Worm (Caenorhabditis elegans) whole organism, young adult: Measurements from ENCODE around the gene aqp-10.

Experiments used
- B0035.1 ChIP-seq: sonication (generic microtip); optimal IDR thresholded peaks from 2 replicates; lab custom pipeline; 2016; ENCODE audit warnings: missing genetic modification characterization, mild to moderate bottlenecking, missing compliant biosample characterization, missing genotype, missing genetic modification reagents
- B0336.3 ChIP-seq: fragments of 200-800 bp; sonication (Bioruptor generic); IDR thresholded peaks from 2 replicates; pipeline ENCODE4 v1.3.6; 2022; ENCODE audit warnings: missing genetic modification characterization, missing compliant biosample characterization
- C06A6.2 ChIP-seq: fragments of 200-800 bp; sonication (Bioruptor generic); conservative IDR thresholded peaks from 2 replicates; pipeline ENCODE4 v1.3.6; 2022; ENCODE audit warnings: missing genetic modification characterization, missing compliant biosample characterization
- C17E4.6 ChIP-seq: fragments of 200-800 bp; sonication (Bioruptor generic); IDR thresholded peaks from 2 replicates; pipeline ENCODE4 v1.3.6; 2022; ENCODE audit warnings: missing genetic modification reagents, missing genetic modification characterization, missing compliant biosample characterization
- D2030.7 ChIP-seq: fragments of 200-800 bp; sonication (Bioruptor generic); IDR thresholded peaks from 2 replicates; pipeline ENCODE4 v1.3.6; 2022; ENCODE audit warnings: missing genetic modification reagents, missing genetic modification characterization, missing compliant biosample characterization
- F33H1.4 ChIP-seq: fragments of 200-800 bp; sonication (Bioruptor generic); IDR thresholded peaks from 2 replicates; pipeline ENCODE4 v1.3.6; 2022; ENCODE audit warnings: missing genetic modification reagents, missing genetic modification characterization, missing compliant biosample characterization
- F39B2.1 ChIP-seq: fragments of 200-800 bp; sonication (Bioruptor generic); IDR thresholded peaks from 2 replicates; pipeline ENCODE4 v1.3.6; 2022; ENCODE audit warnings: missing genetic modification reagents, missing genetic modification characterization, missing compliant biosample characterization
- Y53F4B.3 ChIP-seq: fragments of 200-800 bp; sonication (Bioruptor generic); IDR thresholded peaks from 2 replicates; pipeline ENCODE4 v1.3.6; 2022; ENCODE audit warnings: missing genetic modification reagents, missing genetic modification characterization, missing compliant biosample characterization
- Y95B8A.8 ChIP-seq: fragments of 200-800 bp; sonication (Bioruptor generic); IDR thresholded peaks from 2 replicates; pipeline ENCODE4 v1.3.6; 2022; ENCODE audit warnings: missing genetic modification reagents, missing genetic modification characterization, missing compliant biosample characterization
- atf-7 ChIP-seq: sonication (generic microtip); optimal IDR thresholded peaks from 2 replicates; lab custom pipeline; 2017; ENCODE audit warnings: mild to moderate bottlenecking, missing genetic modification characterization, missing compliant biosample characterization
- attf-6 ChIP-seq: fragments of 200-800 bp; sonication (Bioruptor generic); IDR thresholded peaks from 2 replicates; pipeline ENCODE4 v1.3.6; 2022; ENCODE audit warnings: missing genetic modification reagents, missing genetic modification characterization, missing compliant biosample characterization
- cebp-1 ChIP-seq, 2 experiments: fragments of 200-800 bp in 1 of 2; sonication (Bioruptor generic) in 1 of 2; sonication (generic microtip) in 1 of 2; IDR thresholded peaks in 1 of 2; optimal IDR thresholded peaks in 1 of 2; 2 replicates each; pipeline versions ENCODE4 v1.3.6 to Lab custom; 2017 to 2022; ENCODE audit warnings: missing compliant biosample characterization in 2 of 2, missing genetic modification characterization in 2 of 2, mild to moderate bottlenecking in 1 of 2, missing genetic modification reagents in 1 of 2, moderate library complexity in 1 of 2
- ekl-4 ChIP-seq: fragments of 200-800 bp; sonication (Bioruptor generic); IDR thresholded peaks from 2 replicates; pipeline ENCODE4 v1.3.6; 2022; ENCODE audit warnings: missing genetic modification reagents, missing genetic modification characterization, missing compliant biosample characterization
- ets-4 ChIP-seq: fragments of 200-800 bp; sonication (Bioruptor generic); optimal IDR thresholded peaks from 2 replicates; lab custom pipeline; 2018; ENCODE audit warnings: mild to moderate bottlenecking, missing genetic modification characterization, missing compliant biosample characterization
- him-1 ChIP-seq: sonication (generic microtip); optimal IDR thresholded peaks from 2 replicates; lab custom pipeline; 2016; ENCODE audit warnings: missing genotype, missing genetic modification reagents, missing genetic modification characterization, missing compliant biosample characterization
- hmg-1.2 ChIP-seq: fragments of 200-800 bp; sonication (Bioruptor generic); IDR thresholded peaks from 2 replicates; pipeline ENCODE4 v1.3.6; 2022; ENCODE audit warnings: missing genetic modification reagents, missing genetic modification characterization, missing compliant biosample characterization
- lin-26 ChIP-seq: fragments of 200-800 bp; sonication (Bioruptor generic); IDR thresholded peaks from 2 replicates; pipeline ENCODE4 v1.3.6; 2022; ENCODE audit warnings: missing genetic modification reagents, missing genetic modification characterization, missing compliant biosample characterization
- lin-35 ChIP-seq, 3 experiments: fragments of 150-350 bp in 2 of 3; sonication (generic microtip) in 1 of 3; optimal IDR thresholded peaks; 2 replicates each; lab custom pipeline; 2014 to 2018; ENCODE audit warnings: missing biosample characterization in 3 of 3, missing genetic modification characterization in 3 of 3, missing genetic modification reagents in 3 of 3
- lin-54 ChIP-seq: fragments of 200-800 bp; sonication (Bioruptor generic); optimal IDR thresholded peaks from 2 replicates; lab custom pipeline; 2018; ENCODE audit warnings: mild to moderate bottlenecking, missing genetic modification characterization, missing compliant biosample characterization
- nhr-80 ChIP-seq: sonication (generic microtip); optimal IDR thresholded peaks from 2 replicates; lab custom pipeline; 2016; ENCODE audit warnings: missing genetic modification characterization, missing compliant biosample characterization
- pha-4 ChIP-seq: fragments of 150-350 bp; sonication (generic microtip); optimal IDR thresholded peaks from 2 replicates; lab custom pipeline; 2014; ENCODE audit warnings: missing biosample characterization, missing genetic modification reagents, missing genetic modification characterization
- rpc-1 ChIP-seq, 2 experiments: fragments of 150-350 bp in 1 of 2; sonication (generic microtip) in 1 of 2; optimal IDR thresholded peaks; 2 replicates each; lab custom pipeline; 2014 to 2018; ENCODE audit warnings: missing biosample characterization in 1 of 2, missing genetic modification characterization in 1 of 2, missing genetic modification reagents in 1 of 2, missing genotype in 1 of 2
- snpc-1.1 ChIP-seq: sonication (generic microtip); optimal IDR thresholded peaks from 2 replicates; lab custom pipeline; 2017; ENCODE audit warnings: missing genetic modification characterization, mild to moderate bottlenecking, missing compliant biosample characterization, antibody characterized with exemption, moderate library complexity, missing genotype, missing genetic modification reagents; ENCODE audit not compliant: insufficient read depth
- snpc-1.3 ChIP-seq: sonication (generic microtip); optimal IDR thresholded peaks from 2 replicates; lab custom pipeline; 2017; ENCODE audit warnings: missing genetic modification characterization, mild to moderate bottlenecking, missing compliant biosample characterization, antibody characterized with exemption, moderate library complexity, missing genotype, missing genetic modification reagents; ENCODE audit not compliant: insufficient read depth
- snpc-3.4 ChIP-seq: sonication (generic microtip); optimal IDR thresholded peaks from 2 replicates; lab custom pipeline; 2017; ENCODE audit warnings: missing genetic modification characterization, mild to moderate bottlenecking, missing compliant biosample characterization, antibody characterized with exemption, moderate library complexity, missing genotype, missing genetic modification reagents
- snpc-4 ChIP-seq, 5 experiments: fragments of 150-350 bp in 1 of 5; sonication (generic microtip) in 4 of 5; optimal IDR thresholded peaks; 2 replicates each; lab custom pipeline; 2014 to 2018; ENCODE audit warnings: missing genetic modification characterization in 5 of 5, missing biosample characterization in 3 of 5, antibody characterized with exemption in 2 of 5, mild to moderate bottlenecking in 2 of 5, missing compliant biosample characterization in 2 of 5, missing genotype in 2 of 5, moderate library complexity in 2 of 5, missing genetic modification reagents in 1 of 5
- tbp1 ChIP-seq: fragments of 200-800 bp; sonication (Bioruptor generic); optimal IDR thresholded peaks from 2 replicates; lab custom pipeline; 2018; ENCODE audit warnings: mild to moderate bottlenecking, missing genetic modification characterization, missing compliant biosample characterization
- zfh-2 ChIP-seq: fragments of 200-800 bp; sonication (Bioruptor generic); conservative IDR thresholded peaks from 2 replicates; pipeline ENCODE4 v1.3.6; 2022; ENCODE audit warnings: missing genetic modification reagents, missing genetic modification characterization, missing compliant biosample characterization
- ztf-22 ChIP-seq: fragments of 200-800 bp; sonication (Bioruptor generic); optimal IDR thresholded peaks from 2 replicates; lab custom pipeline; 2018; ENCODE audit warnings: mild to moderate bottlenecking, missing genetic modification characterization, moderate library complexity, missing compliant biosample characterization
- ztf-25 ChIP-seq: fragments of 200-800 bp; sonication (Bioruptor generic); IDR thresholded peaks from 2 replicates; pipeline ENCODE4 v1.3.6; 2022; ENCODE audit warnings: missing genetic modification reagents, missing genetic modification characterization, missing compliant biosample characterization
- ztf-28 ChIP-seq: fragments of 200-800 bp; sonication (Bioruptor generic); IDR thresholded peaks from 2 replicates; pipeline ENCODE4 v1.3.6; 2022; ENCODE audit warnings: missing genetic modification reagents, missing genetic modification characterization, missing compliant biosample characterization

aqp-10 gene

ce11 chrII:9791185-9791584 is 21.5 kb upstream of the aqp-10 start:
- peak; percentile 90 for TF ChIP-seq nhr-80 (tag; lab: Kevin White, UChicago)
- no peak for TF ChIP-seq C06A6.2 (GFP tag; lab: Robert Waterston, UW)
- TF ChIP-seq atf-7 (tag; lab: Kevin White, UChicago): peak; percentile 66
- no peak for TF ChIP-seq F39B2.1 (GFP tag; lab: Robert Waterston, UW)
- no peak for TF ChIP-seq lin-26 (GFP tag; lab: Robert Waterston, UW)
- peak; percentile 7; the same call in 1 of the 2 replicates for TF ChIP-seq cebp-1 (GFP tag; IDR thresholded peaks at IDR 0.05; lab: Robert Waterston, UW)
- TF ChIP-seq cebp-1 (tag; optimal IDR thresholded peaks at IDR 0.05; lab: Kevin White, UChicago): no peak
- peak; percentile 53 for TF ChIP-seq ets-4 (GFP tag; lab: Kevin White, UChicago)
- no peak for TF ChIP-seq D2030.7 (GFP tag; lab: Robert Waterston, UW)
- no peak for TF ChIP-seq Y53F4B.3
- no peak for TF ChIP-seq snpc-1.3 (tag; lab: Kevin White, UChicago)
- no peak for TF ChIP-seq lin-54 (GFP tag; lab: Kevin White, UChicago)
- no peak for TF ChIP-seq attf-6 (GFP tag; lab: Robert Waterston, UW)
- no peak for TF ChIP-seq pha-4
- no peak for TF ChIP-seq ztf-25 (GFP tag; lab: Robert Waterston, UW)
- no peak for TF ChIP-seq Y95B8A.8 (GFP tag; lab: Robert Waterston, UW)
- TF ChIP-seq ztf-28 (GFP tag; lab: Robert Waterston, UW): no peak
- TF ChIP-seq B0035.1 (tag; lab: Kevin White, UChicago): no peak
- TF ChIP-seq ztf-22 (GFP tag; lab: Kevin White, UChicago): peak; percentile 38
- TF ChIP-seq ekl-4 (GFP tag; lab: Robert Waterston, UW): no peak
- no peak for TF ChIP-seq zfh-2 (GFP tag; lab: Robert Waterston, UW)
- TF ChIP-seq, all 124 proteins: peak for 5

DNA sequence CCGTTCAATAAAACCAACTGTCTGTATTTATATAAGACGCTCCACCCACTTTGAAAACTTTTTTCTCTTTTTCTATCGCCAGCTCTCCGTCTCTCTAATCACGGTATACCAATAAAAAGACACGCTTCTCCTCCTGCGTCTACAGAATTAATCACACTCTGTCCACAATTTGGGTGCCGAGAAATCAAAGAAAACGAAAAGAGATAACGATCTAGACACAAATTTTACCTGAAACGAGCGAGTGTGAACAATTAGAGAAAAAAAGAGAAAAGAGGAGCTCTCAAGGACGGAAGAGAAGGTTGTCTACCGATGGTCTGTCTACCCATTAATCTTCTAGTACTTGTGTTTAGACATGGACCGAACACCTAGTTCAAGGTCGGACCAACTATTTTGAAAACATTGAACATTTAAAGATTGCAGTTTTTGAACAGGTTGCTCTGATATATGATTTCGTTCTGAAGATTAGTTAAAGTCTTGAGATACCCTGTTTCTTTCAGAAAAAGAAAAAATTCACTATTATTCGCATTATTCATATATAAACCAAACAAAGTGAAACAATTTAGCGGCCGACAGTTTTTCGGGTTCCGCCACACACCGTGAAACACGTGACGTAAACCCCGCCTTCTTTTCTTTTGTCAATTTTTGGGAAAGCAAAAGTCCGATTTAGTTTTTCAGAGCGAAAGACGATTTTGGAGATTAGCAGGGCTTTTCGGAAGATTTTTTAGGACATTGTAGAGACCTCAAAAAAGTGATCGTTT is 17.9 kb upstream of the aqp-10 start, which contains the start of gene cyp-13A2:
Gene cyp-13A2 (minus strand): TSS at position 235 of the 758 bp plus-strand sequence.
- TF ChIP-seq F33H1.4 (GFP tag; lab: Robert Waterston, UW): peak; percentile 24; the same call in 1 of the 2 replicates
- peak; percentile 56 for TF ChIP-seq him-1 (tag; lab: Kevin White, UChicago)
- no peak for TF ChIP-seq atf-7 (tag; lab: Kevin White, UChicago)
- no peak for TF ChIP-seq rpc-1 (optimal IDR thresholded peaks at IDR 0.05; lab: Kevin White, UChicago)
- peak; percentile 3 for TF ChIP-seq rpc-1 (tag; optimal IDR thresholded peaks at IDR 0.05; lab: Kevin White, UChicago)
- peak; percentile 84 for TF ChIP-seq hmg-1.2 (GFP tag; lab: Robert Waterston, UW)
- peak; percentile 89 for TF ChIP-seq nhr-80 (tag; lab: Kevin White, UChicago)
- TF ChIP-seq snpc-4 (GFP tag; optimal IDR thresholded peaks at IDR 0.05; lab: Kevin White, UChicago): peak; percentile 93
- peak; percentile 94 to 98 (median 96) for TF ChIP-seq snpc-4 (tag; optimal IDR thresholded peaks at IDR 0.05; lab: Kevin White, UChicago)
- peak; percentile 86 for TF ChIP-seq snpc-3.4 (tag; lab: Kevin White, UChicago)
- TF ChIP-seq B0336.3 (GFP tag; lab: Robert Waterston, UW): 0 out of 2 replicates have a peak, but pooled peaks have one; percentile 27
- no peak for TF ChIP-seq C17E4.6 (GFP tag; lab: Robert Waterston, UW)
- TF ChIP-seq lin-35 (GFP tag; optimal IDR thresholded peaks at IDR 0.05; lab: Kevin White, UChicago): no peak
- TF ChIP-seq snpc-1.1 (tag; lab: Kevin White, UChicago): peak; percentile 93
- TF ChIP-seq pha-4: peak; percentile 6
- TF ChIP-seq tbp1 (GFP tag; lab: Kevin White, UChicago): peak; percentile 57
